Worm (Caenorhabditis elegans): ENCODE measurements around the gene mboa-6.

ce11 chrIII:1905589-1905988, 56.2 kb downstream of the mboa-6 start, which contains the start of the genes B0524.6 and pqn-41:
- TF ChIP-seq dao-5 (tag; optimal IDR thresholded peaks at IDR 0.05) (no peak), him-1 (tag; optimal IDR thresholded peaks at IDR 0.05) (no peak)
